Fruit fly (Drosophila melanogaster) whole organism, embryonic: ENCODE measurements around the gene CG43229.

Experiments used
- Adf1 ChIP-seq: fragments of 200-800 bp; sonication (Bioruptor generic); IDR thresholded peaks from 2 replicates; pipeline ENCODE4 v1.3.6; 2022; ENCODE audit warnings: missing biosample characterization, missing genetic modification characterization
- B-H2 ChIP-seq: fragments of 200-800 bp; sonication (Bioruptor generic); optimal IDR thresholded peaks from 2 replicates; lab custom pipeline; 2018; ENCODE audit warnings: missing biosample characterization, mild to moderate bottlenecking, missing genetic modification characterization
- BtbVII ChIP-seq: fragments of 200-800 bp; sonication (Bioruptor generic); optimal IDR thresholded peaks from 3 replicates; lab custom pipeline; 2017; ENCODE audit warnings: missing biosample characterization, mild to moderate bottlenecking, missing genetic modification characterization
- Bteb2 ChIP-seq: fragments of 200-800 bp; sonication (Bioruptor generic); optimal IDR thresholded peaks from 2 replicates; lab custom pipeline; 2016; ENCODE audit warnings: missing biosample characterization, missing genetic modification characterization
- CG10147 ChIP-seq: fragments of 200-800 bp; sonication (Bioruptor generic); optimal IDR thresholded peaks from 2 replicates; lab custom pipeline; 2019; ENCODE audit warnings: missing biosample characterization, mild to moderate bottlenecking, missing genetic modification characterization, moderate library complexity
- CG11398 ChIP-seq: fragments of 200-800 bp; sonication (Bioruptor generic); optimal IDR thresholded peaks from 2 replicates; lab custom pipeline; 2016; ENCODE audit warnings: missing biosample characterization, missing genetic modification characterization
- CG12219 ChIP-seq: fragments of 200-800 bp; sonication (Bioruptor generic); optimal IDR thresholded peaks from 3 replicates; lab custom pipeline; 2018; ENCODE audit warnings: missing biosample characterization, mild to moderate bottlenecking, missing genetic modification characterization
- CG12659 ChIP-seq: fragments of 200-800 bp; sonication (Bioruptor generic); optimal IDR thresholded peaks from 3 replicates; lab custom pipeline; 2017; ENCODE audit warnings: mild to moderate bottlenecking, missing biosample characterization, missing genetic modification reagents, missing genetic modification characterization
- CG12744 ChIP-seq: fragments of 200-800 bp; sonication (Bioruptor generic); optimal IDR thresholded peaks from 2 replicates; lab custom pipeline; 2016; ENCODE audit warnings: missing biosample characterization, missing genetic modification characterization
- CG14050 ChIP-seq: fragments of 200-800 bp; sonication (Bioruptor generic); IDR thresholded peaks from 3 replicates; pipeline ENCODE4 v1.3.6; 2022; ENCODE audit warnings: missing biosample characterization, missing genetic modification characterization
- CG16813 ChIP-seq: fragments of 200-800 bp; sonication (Bioruptor generic); IDR thresholded peaks from 3 replicates; pipeline ENCODE4 v1.3.6; 2022; ENCODE audit warnings: missing biosample characterization, missing genetic modification characterization; ENCODE audit not compliant: partially characterized antibody
- CG16815 ChIP-seq: fragments of 200-800 bp; sonication (Bioruptor generic); optimal IDR thresholded peaks from 3 replicates; lab custom pipeline; 2017; ENCODE audit warnings: missing biosample characterization, mild to moderate bottlenecking, missing genetic modification characterization
- CG17359 ChIP-seq: fragments of 200-800 bp; sonication (Bioruptor generic); optimal IDR thresholded peaks from 3 replicates; lab custom pipeline; 2018; ENCODE audit warnings: missing biosample characterization, mild to moderate bottlenecking, missing genetic modification characterization, moderate library complexity
- CG17385 ChIP-seq: fragments of 200-800 bp; sonication (Bioruptor generic); optimal IDR thresholded peaks from 3 replicates; lab custom pipeline; 2018; ENCODE audit warnings: missing biosample characterization, mild to moderate bottlenecking, missing genetic modification characterization
- CG2202 ChIP-seq: fragments of 200-800 bp; sonication (Bioruptor generic); optimal IDR thresholded peaks from 2 replicates; lab custom pipeline; 2018; ENCODE audit warnings: missing biosample characterization, mild to moderate bottlenecking, missing genetic modification characterization
- CG32767 ChIP-seq: fragments of 200-800 bp; sonication (Bioruptor generic); IDR thresholded peaks from 2 replicates; pipeline ENCODE4 v1.3.6; 2022; ENCODE audit warnings: missing biosample characterization, missing genetic modification characterization
- CG32772 ChIP-seq: fragments of 200-800 bp; sonication (Bioruptor generic); IDR thresholded peaks from 2 replicates; pipeline ENCODE4 v1.3.6; 2022; ENCODE audit warnings: missing biosample characterization, missing genetic modification characterization
- CG4360 ChIP-seq: fragments of 200-800 bp; sonication (Bioruptor generic); IDR thresholded peaks from 2 replicates; pipeline ENCODE4 v1.3.6; 2022; ENCODE audit warnings: missing biosample characterization, missing genetic modification characterization
- CG4707 ChIP-seq: fragments of 200-800 bp; sonication (Bioruptor generic); optimal IDR thresholded peaks from 2 replicates; lab custom pipeline; 2018; ENCODE audit warnings: missing biosample characterization, mild to moderate bottlenecking, missing genetic modification characterization, moderate library complexity
- CG7357 ChIP-seq: fragments of 200-800 bp; sonication (Bioruptor generic); IDR thresholded peaks from 3 replicates; pipeline ENCODE4 v1.3.6; 2022; ENCODE audit warnings: missing biosample characterization, missing genetic modification characterization
- CG7556 ChIP-seq: fragments of 200-800 bp; sonication (Bioruptor generic); optimal IDR thresholded peaks from 2 replicates; lab custom pipeline; 2017; ENCODE audit warnings: missing biosample characterization, mild to moderate bottlenecking, missing genetic modification characterization
- Camta ChIP-seq: fragments of 200-800 bp; sonication (Bioruptor generic); optimal IDR thresholded peaks from 2 replicates; lab custom pipeline; 2016; ENCODE audit warnings: missing biosample characterization, missing genetic modification characterization
- Dip2 ChIP-seq: fragments of 200-800 bp; sonication (Bioruptor generic); IDR thresholded peaks from 2 replicates; pipeline ENCODE4 v1.3.6; 2022; ENCODE audit warnings: missing biosample characterization, missing genetic modification characterization
- Dip3 ChIP-seq: fragments of 200-800 bp; sonication (Bioruptor generic); optimal IDR thresholded peaks from 3 replicates; lab custom pipeline; 2016; ENCODE audit warnings: missing biosample characterization, missing genetic modification characterization
- E2f2 ChIP-seq: fragments of 200-800 bp; sonication (Bioruptor generic); IDR thresholded peaks from 2 replicates; pipeline ENCODE4 v1.3.6; 2022; ENCODE audit warnings: missing biosample characterization, missing genetic modification characterization
- HLH4C ChIP-seq: fragments of 200-800 bp; sonication (Bioruptor generic); IDR thresholded peaks from 3 replicates; pipeline ENCODE4 v1.3.6; 2022; ENCODE audit warnings: missing biosample characterization, missing genetic modification characterization; ENCODE audit not compliant: partially characterized antibody
- Hmx ChIP-seq: fragments of 200-800 bp; sonication (Bioruptor generic); optimal IDR thresholded peaks from 2 replicates; lab custom pipeline; 2016; ENCODE audit warnings: missing biosample characterization, missing genetic modification characterization
- MBD-R2 ChIP-seq: fragments of 200-800 bp; sonication (Bioruptor generic); IDR thresholded peaks from 2 replicates; pipeline ENCODE4 v1.3.6; 2022; ENCODE audit warnings: missing biosample characterization, missing genetic modification characterization
- Neu2 ChIP-seq: fragments of 200-800 bp; sonication (Bioruptor generic); optimal IDR thresholded peaks from 3 replicates; lab custom pipeline; 2016; ENCODE audit warnings: missing biosample characterization, missing genetic modification characterization, borderline replicate concordance
- ara ChIP-seq: fragments of 200-800 bp; sonication (Bioruptor generic); IDR thresholded peaks from 2 replicates; pipeline ENCODE4 v1.3.6; 2022; ENCODE audit warnings: missing biosample characterization, missing genetic modification characterization
- bsh ChIP-seq, 2 experiments: fragments of 200-800 bp; sonication (Bioruptor generic); optimal IDR thresholded peaks; 2 replicates each; lab custom pipeline; 2017 to 2018; ENCODE audit warnings: mild to moderate bottlenecking in 2 of 2, missing biosample characterization in 2 of 2, missing genetic modification characterization in 2 of 2, moderate library complexity in 1 of 2
- ci ChIP-seq: fragments of 200-800 bp; sonication (Bioruptor generic); IDR thresholded peaks from 3 replicates; pipeline ENCODE4 v1.3.6; 2022; ENCODE audit warnings: missing biosample characterization, missing genetic modification characterization
- dati ChIP-seq: fragments of 200-800 bp; sonication (Bioruptor generic); IDR thresholded peaks from 2 replicates; pipeline ENCODE4 v1.3.6; 2022; ENCODE audit warnings: missing biosample characterization, missing genetic modification characterization
- fd96Cb ChIP-seq: fragments of 200-800 bp; sonication (Bioruptor generic); optimal IDR thresholded peaks from 2 replicates; lab custom pipeline; 2018; ENCODE audit warnings: missing biosample characterization, mild to moderate bottlenecking, missing genetic modification characterization, moderate library complexity
- hb ChIP-seq: fragments of 200-800 bp; sonication (Bioruptor generic); IDR thresholded peaks from 3 replicates; pipeline ENCODE4 v1.3.6; 2022; ENCODE audit warnings: missing biosample characterization, missing genetic modification characterization; ENCODE audit not compliant: partially characterized antibody
- hkb ChIP-seq, 2 experiments: fragments of 200-800 bp in 1 of 2; fragments of >200 bp in 1 of 2; sonication (Bioruptor generic) in 1 of 2; IDR thresholded peaks in 1 of 2; optimal IDR thresholded peaks in 1 of 2; 2 replicates each; pipeline versions ENCODE4 v1.3.6 to Lab custom; 2017 to 2022; ENCODE audit warnings: missing biosample characterization in 1 of 2, missing genetic modification characterization in 1 of 2
- mld ChIP-seq: fragments of 200-800 bp; sonication (Bioruptor generic); IDR thresholded peaks from 3 replicates; pipeline ENCODE4 v1.3.6; 2022; ENCODE audit warnings: missing biosample characterization, missing genetic modification characterization; ENCODE audit not compliant: partially characterized antibody
- oc ChIP-seq: fragments of 200-800 bp; sonication (Bioruptor generic); optimal IDR thresholded peaks from 2 replicates; lab custom pipeline; 2018; ENCODE audit warnings: missing biosample characterization, mild to moderate bottlenecking, missing genetic modification characterization, moderate library complexity
- pho ChIP-seq: fragments of 200-800 bp; sonication (Bioruptor generic); optimal IDR thresholded peaks from 2 replicates; lab custom pipeline; 2016; ENCODE audit warnings: missing biosample characterization, missing genetic modification characterization
- pita ChIP-seq: fragments of 200-800 bp; sonication (Bioruptor generic); optimal IDR thresholded peaks from 2 replicates; lab custom pipeline; 2017; ENCODE audit warnings: missing biosample characterization, mild to moderate bottlenecking, missing genetic modification characterization
- repo ChIP-seq: fragments of 200-800 bp; sonication (Bioruptor generic); optimal IDR thresholded peaks from 2 replicates; lab custom pipeline; 2016; ENCODE audit warnings: missing biosample characterization, missing genetic modification characterization
- ro ChIP-seq: fragments of 200-800 bp; sonication (Bioruptor generic); IDR thresholded peaks from 2 replicates; pipeline ENCODE4 v1.3.6; 2022; ENCODE audit warnings: missing biosample characterization, missing genetic modification characterization
- sc ChIP-seq, 3 experiments: fragments of >200 bp in 2 of 3; fragments of 200-800 bp in 1 of 3; sonication (Bioruptor generic) in 1 of 3; optimal IDR thresholded peaks; 2 replicates in 2 of 3; 3 replicates in 1 of 3; lab custom pipeline; 2017; ENCODE audit warnings: mild to moderate bottlenecking in 1 of 3, missing biosample characterization in 1 of 3, missing genetic modification characterization in 1 of 3, missing genetic modification reagents in 1 of 3
- slbo ChIP-seq: fragments of 200-800 bp; sonication (Bioruptor generic); IDR thresholded peaks from 2 replicates; pipeline ENCODE4 v1.3.6; 2022; ENCODE audit warnings: missing biosample characterization, missing genetic modification characterization
- slou ChIP-seq: fragments of 200-800 bp; sonication (Bioruptor generic); optimal IDR thresholded peaks from 3 replicates; lab custom pipeline; 2016; ENCODE audit warnings: missing biosample characterization, missing genetic modification characterization
- so ChIP-seq: fragments of 200-800 bp; sonication (Bioruptor generic); IDR thresholded peaks from 3 replicates; pipeline ENCODE4 v1.3.6; 2022; ENCODE audit warnings: missing biosample characterization, missing genetic modification characterization
- sqz ChIP-seq: fragments of 200-800 bp; sonication (Bioruptor generic); optimal IDR thresholded peaks from 3 replicates; lab custom pipeline; 2018; ENCODE audit warnings: missing biosample characterization, mild to moderate bottlenecking, missing genetic modification characterization
- ssp ChIP-seq: fragments of 200-800 bp; sonication (Bioruptor generic); IDR thresholded peaks from 2 replicates; pipeline ENCODE4 v1.3.6; 2022; ENCODE audit warnings: missing biosample characterization, missing genetic modification characterization
- zfh1 ChIP-seq: fragments of 200-800 bp; sonication (Bioruptor generic); IDR thresholded peaks from 3 replicates; pipeline ENCODE4 v1.3.6; 2022; ENCODE audit warnings: missing biosample characterization, missing genetic modification characterization

The CG43229 gene

dm6 chrX:18092810-18093222 lies 45.5 kb upstream of the CG43229 start, which contains the start of gene RhoGAP16F (continued):
- peak; percentile 92 for TF ChIP-seq slbo (GFP tag; lab: Robert Waterston, UW)
- TF ChIP-seq ro (GFP tag; lab: Robert Waterston, UW), result peak; percentile 24; the same call in 1 of the 2 replicates
- peak; percentile 64 for TF ChIP-seq repo (GFP tag; lab: Kevin White, UChicago)
- peak; percentile 80 for TF ChIP-seq CG10147
- peak; percentile 36; the same call in 1 of the 2 replicates for TF ChIP-seq CG32767 (GFP tag; lab: Robert Waterston, UW)
- no peak for TF ChIP-seq HLH4C
- TF ChIP-seq CG12659 (GFP tag; lab: Kevin White, UChicago), result peak; percentile 79
- no peak for TF ChIP-seq mld (GFP tag; lab: Robert Waterston, UW)
- peak; percentile 80 for TF ChIP-seq ci (GFP tag; lab: Robert Waterston, UW)
- TF ChIP-seq Adf1 (GFP tag; lab: Robert Waterston, UW), result peak; percentile 41; the same call in 1 of the 2 replicates
- peak; percentile 77 for TF ChIP-seq ssp
- peak; percentile 71; the same call in 2 of the 3 replicates for TF ChIP-seq CG7357 (GFP tag; lab: Robert Waterston, UW)
- TF ChIP-seq CG32772, result peak; percentile 85
- TF ChIP-seq CG12744 (GFP tag; lab: Kevin White, UChicago), result peak; percentile 45
- TF ChIP-seq Dip2 (GFP tag; lab: Robert Waterston, UW), result no peak
- peak; percentile 87 for TF ChIP-seq fd96Cb
- peak; percentile 83 for TF ChIP-seq E2f2 (GFP tag; lab: Robert Waterston, UW)
- TF ChIP-seq CG4707 (GFP tag; lab: Kevin White, UChicago), result peak; percentile 10
- peak; percentile 73 for TF ChIP-seq CG14050 (GFP tag; lab: Robert Waterston, UW)
- TF ChIP-seq BtbVII (GFP tag; lab: Kevin White, UChicago), result peak; percentile 71
- peak in 1 of 2 experiments; percentile 87 for TF ChIP-seq bsh (GFP tag; optimal IDR thresholded peaks at IDR 0.05; lab: Kevin White, UChicago)
- TF ChIP-seq CG4360 (GFP tag; lab: Robert Waterston, UW), result peak; percentile 45; the same call in 1 of the 2 replicates
- TF ChIP-seq zfh1 (GFP tag; lab: Robert Waterston, UW), result peak; percentile 90
- TF ChIP-seq oc (tag; lab: Kevin White, UChicago), result peak; percentile 70
- TF ChIP-seq CG17385 (GFP tag; lab: Kevin White, UChicago), result peak; percentile 76
- peak; percentile 63 for TF ChIP-seq sqz
- TF ChIP-seq CG17359 (tag; lab: Kevin White, UChicago), result peak; percentile 85
- peak; percentile 61 for TF ChIP-seq slou (GFP tag; lab: Kevin White, UChicago)
- no peak for TF ChIP-seq CG16813
- peak; percentile 76 for TF ChIP-seq CG7556
- TF ChIP-seq hkb (optimal IDR thresholded peaks at IDR 0.05; lab: Kevin White, UChicago), result no peak
- peak; percentile 79 for TF ChIP-seq hkb (GFP tag; IDR thresholded peaks at IDR 0.05; lab: Robert Waterston, UW)
- peak; percentile 72 for TF ChIP-seq MBD-R2 (GFP tag; lab: Robert Waterston, UW)
- TF ChIP-seq Bteb2, result peak; percentile 71
- TF ChIP-seq sc (optimal IDR thresholded peaks at IDR 0.05; lab: Kevin White, UChicago), result no peak
- peak; percentile 62 for TF ChIP-seq sc (GFP tag; optimal IDR thresholded peaks at IDR 0.05; lab: Kevin White, UChicago)
- peak; percentile 73; the same call in 1 of the 3 replicates for TF ChIP-seq so
- TF ChIP-seq CG12219 (GFP tag; lab: Kevin White, UChicago), result peak; percentile 68
- TF ChIP-seq Camta (GFP tag; lab: Kevin White, UChicago), result peak; percentile 51
- peak; percentile 79 for TF ChIP-seq Dip3 (GFP tag; lab: Kevin White, UChicago)
- no peak for TF ChIP-seq hb (GFP tag; lab: Robert Waterston, UW)
- peak; percentile 54 for TF ChIP-seq Hmx (GFP tag; lab: Kevin White, UChicago)
- TF ChIP-seq CG16815 (GFP tag; lab: Kevin White, UChicago), result peak; percentile 83
- peak; percentile 72 for TF ChIP-seq CG2202 (tag; lab: Kevin White, UChicago)
- TF ChIP-seq CG11398 (GFP tag; lab: Kevin White, UChicago), result peak; percentile 61
- no peak for TF ChIP-seq pita (GFP tag; lab: Kevin White, UChicago)
- TF ChIP-seq ara (GFP tag; lab: Robert Waterston, UW), result peak; percentile 79
- TF ChIP-seq pho, result peak; percentile 82
- TF ChIP-seq dati (GFP tag; lab: Robert Waterston, UW), result no peak
- TF ChIP-seq B-H2 (GFP tag; lab: Kevin White, UChicago), result peak; percentile 79
- TF ChIP-seq Neu2 (GFP tag; lab: Kevin White, UChicago), result no peak
